Worm (Caenorhabditis elegans): ENCODE measurements around the gene W07G4.7.

The W07G4.7 gene

ce11 chrV:13063402-13063801 lies 28.9 kb upstream of the W07G4.7 start:
- TF ChIP-seq hlh-4 (tag; optimal IDR thresholded peaks at IDR 0.05), result no peak
- no peak for TF ChIP-seq zip-4 (GFP tag; optimal IDR thresholded peaks at IDR 0.05)
- TF ChIP-seq elt-2 (tag; optimal IDR thresholded peaks at IDR 0.05), result no peak
- TF ChIP-seq skn-1 (tag; optimal IDR thresholded peaks at IDR 0.05), result no peak
- no peak for TF ChIP-seq aha-1 (tag; optimal IDR thresholded peaks at IDR 0.05)
- no peak for TF ChIP-seq alr-1 (tag; optimal IDR thresholded peaks at IDR 0.05; ENCODE audit: borderline replicate concordance)
- no peak for TF ChIP-seq lin-13 (GFP tag; optimal IDR thresholded peaks at IDR 0.05)
- TF ChIP-seq lin-14 (GFP tag; optimal IDR thresholded peaks at IDR 0.05), result no peak
- no peak for TF ChIP-seq nhr-85 (tag)

ce11 chrV:13061836-13062235 lies 27.3 kb upstream of the W07G4.7 start, which contains the start of gene F42E8.1:
F42E8.1 (plus strand) TSS chrV:13062136.
- no peak for TF ChIP-seq nhr-28 (tag; optimal IDR thresholded peaks at IDR 0.05)
- no peak for TF ChIP-seq mef-2 (tag; optimal IDR thresholded peaks at IDR 0.05)
- TF ChIP-seq ceh-8 (GFP tag; optimal IDR thresholded peaks at IDR 0.05), result no peak
- no peak for TF ChIP-seq unc-98 (GFP tag; IDR thresholded peaks at IDR 0.05)
- no peak for TF ChIP-seq lir-3 (tag; optimal IDR thresholded peaks at IDR 0.05; ENCODE audit: poor library complexity)
- no peak for TF ChIP-seq Y116A8C.19 (tag; optimal IDR thresholded peaks at IDR 0.05; ENCODE audit: borderline replicate concordance)
- no peak for TF ChIP-seq alr-1 (tag; optimal IDR thresholded peaks at IDR 0.05; ENCODE audit: borderline replicate concordance)
- no peak for TF ChIP-seq lin-14 (GFP tag; optimal IDR thresholded peaks at IDR 0.05)
- TF ChIP-seq skn-1 (tag; optimal IDR thresholded peaks at IDR 0.05), result no peak
- no peak for TF ChIP-seq pqm-1 (tag; optimal IDR thresholded peaks at IDR 0.05)
- no peak for TF ChIP-seq hlh-4 (tag; optimal IDR thresholded peaks at IDR 0.05)
- TF ChIP-seq hpl-2 (GFP tag; optimal IDR thresholded peaks at IDR 0.05), result no peak
- TF ChIP-seq ces-1 (GFP tag; optimal IDR thresholded peaks at IDR 0.05), result no peak
- TF ChIP-seq snu-23 (GFP tag; optimal IDR thresholded peaks at IDR 0.05), result no peak
- no peak for TF ChIP-seq efl-1 (optimal IDR thresholded peaks at IDR 0.05)
- TF ChIP-seq efl-1 (GFP tag; optimal IDR thresholded peaks at IDR 0.05 in 1 of 2), result no peak

- no peak for TF ChIP-seq elt-3 (tag; optimal IDR thresholded peaks at IDR 0.05)
Observed at ce11 chrV:13053635-13054034, 19.1 kb upstream of the W07G4.7 start, which contains the start of gene srr-1. srr-1 (minus strand) TSS chrV:13053735.

- TF ChIP-seq fkh-4 (tag; optimal IDR thresholded peaks at IDR 0.05; ENCODE audit: borderline replicate concordance) (no peak), lin-39 (tag; optimal IDR thresholded peaks at IDR 0.05) (no peak), hlh-4 (tag; optimal IDR thresholded peaks at IDR 0.05) (no peak), mab-9 (GFP tag; IDR thresholded peaks at IDR 0.05) (no peak), hpl-2 (GFP tag; optimal IDR thresholded peaks at IDR 0.05) (no peak), efl-1 (optimal IDR thresholded peaks at IDR 0.05) (no peak), efl-1 (GFP tag; optimal IDR thresholded peaks at IDR 0.05 in 1 of 2) (peak in 1 of 2 experiments; percentile 29), aly-2 (tag; optimal IDR thresholded peaks at IDR 0.05) (peak; percentile 52), unc-130 (tag; optimal IDR thresholded peaks at IDR 0.05) (no peak), ceh-63 (GFP tag; optimal IDR thresholded peaks at IDR 0.05) (no peak), pqm-1 (tag; optimal IDR thresholded peaks at IDR 0.05) (no peak), nhr-12 (tag; optimal IDR thresholded peaks at IDR 0.05) (no peak), mep-1 (tag; optimal IDR thresholded peaks at IDR 0.05) (no peak), pax-3 (tag; optimal IDR thresholded peaks at IDR 0.05) (peak; percentile 27), tbx-2 (tag; optimal IDR thresholded peaks at IDR 0.05) (no peak), C34B4.2 (tag; optimal IDR thresholded peaks at IDR 0.05) (no peak), lin-35 (GFP tag; optimal IDR thresholded peaks at IDR 0.05) (peak in 1 of 2 experiments; percentile 25), hlh-17 (GFP tag; optimal IDR thresholded peaks at IDR 0.05; ENCODE audit: borderline replicate concordance) (no peak), fkh-10 (GFP tag; optimal IDR thresholded peaks at IDR 0.05) (no peak), mef-2 (tag; optimal IDR thresholded peaks at IDR 0.05) (no peak), swsn-7 (tag; optimal IDR thresholded peaks at IDR 0.05) (no peak), lin-14 (GFP tag; optimal IDR thresholded peaks at IDR 0.05) (no peak), C04F5.9 (tag; optimal IDR thresholded peaks at IDR 0.05) (no peak), elt-2 (tag; optimal IDR thresholded peaks at IDR 0.05) (peak; percentile 10), elt-3 (tag; optimal IDR thresholded peaks at IDR 0.05) (no peak), efl-3 (GFP tag; optimal IDR thresholded peaks at IDR 0.05) (no peak), nhr-77 (tag; optimal IDR thresholded peaks at IDR 0.05) (no peak), nhr-11 (tag; optimal IDR thresholded peaks at IDR 0.05) (no peak), jun-1 (tag; optimal IDR thresholded peaks at IDR 0.05) (no peak), nhr-90 (tag; optimal IDR thresholded peaks at IDR 0.05; ENCODE audit: poor library complexity) (no peak), nhr-85 (tag) (no peak), tlp-1 (tag; optimal IDR thresholded peaks at IDR 0.05) (no peak), unc-62 (GFP tag; optimal IDR thresholded peaks at IDR 0.05) (no peak), egl-27 (tag; optimal IDR thresholded peaks at IDR 0.05) (no peak)
Observed at ce11 chrV:13049149-13049610, 14.7 kb upstream of the W07G4.7 start, which contains the start of gene W07G4.8. W07G4.8 (minus strand) TSS chrV:13049560.
